Worm (Caenorhabditis elegans): Measurements from ENCODE around the gene F59A6.11.

The F59A6.11 gene

DNA sequence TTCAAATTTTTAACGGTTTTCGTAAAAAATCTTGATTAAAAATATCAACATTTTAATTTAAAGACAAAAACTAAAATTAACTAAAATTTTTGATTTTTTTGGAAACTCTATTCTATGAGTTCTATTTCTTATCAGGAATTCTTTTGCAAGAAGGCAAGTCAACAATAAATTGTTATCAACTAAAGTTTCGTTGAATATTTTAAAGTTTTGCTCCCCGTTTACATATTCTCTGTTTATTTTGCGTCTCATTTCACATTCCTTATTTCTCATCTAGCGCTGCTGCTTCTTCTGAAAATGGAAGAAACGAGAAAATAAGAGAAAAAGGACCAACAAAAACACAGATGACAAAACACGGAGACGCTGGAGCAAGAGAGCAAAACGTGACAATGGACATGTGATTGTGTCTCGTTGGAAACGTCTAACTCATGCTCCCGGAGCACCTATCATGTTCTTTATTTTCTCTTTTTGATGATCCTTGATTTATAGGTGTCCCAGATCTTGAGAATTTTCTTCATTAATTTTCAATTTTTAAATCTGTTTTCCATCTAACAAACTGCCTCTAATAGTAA is 22.0 kb upstream of the F59A6.11 start:
- TF ChIP-seq dao-5 (tag; optimal IDR thresholded peaks at IDR 0.05) (no peak), W03F9.2 (tag; optimal IDR thresholded peaks at IDR 0.05) (no peak), him-1 (tag; optimal IDR thresholded peaks at IDR 0.05) (no peak)

DNA sequence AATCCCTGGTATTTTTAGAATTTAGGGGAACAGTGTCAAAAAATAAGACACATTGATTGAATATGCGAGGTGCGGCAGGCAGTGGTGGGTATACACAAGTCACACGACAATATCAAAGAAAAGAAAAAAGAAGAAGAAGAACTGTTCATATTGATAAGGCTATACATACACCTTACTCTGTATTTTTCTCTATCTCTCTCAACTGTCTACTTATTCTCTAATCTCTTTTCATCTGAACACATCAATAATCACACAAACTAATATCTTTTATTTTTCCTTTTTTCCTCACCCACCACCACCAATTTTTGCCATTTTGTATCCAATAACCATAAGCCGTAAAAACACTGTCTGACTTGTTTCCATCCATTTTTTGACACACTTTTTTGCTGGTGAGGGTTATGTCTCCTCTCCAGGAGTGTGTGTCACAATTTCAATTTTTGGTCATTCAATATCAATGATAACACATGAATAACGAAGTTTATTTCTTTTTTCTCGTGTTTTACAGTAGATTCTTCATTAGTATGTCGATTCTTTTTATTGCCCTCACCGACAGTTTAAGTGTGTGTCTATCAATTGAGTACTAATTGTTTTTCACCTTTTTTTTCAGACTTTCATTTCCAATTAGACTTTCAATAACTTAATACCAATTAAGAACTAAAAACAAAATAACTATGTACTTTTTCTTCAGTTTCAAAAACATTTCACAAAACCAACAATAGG is 21.0 kb upstream of the F59A6.11 start:
- TF ChIP-seq W03F9.2 (tag; optimal IDR thresholded peaks at IDR 0.05) = no peak
- TF ChIP-seq him-1 (tag; optimal IDR thresholded peaks at IDR 0.05) = no peak
- no peak for TF ChIP-seq dao-5 (tag; optimal IDR thresholded peaks at IDR 0.05)

- TF ChIP-seq him-1 (tag; optimal IDR thresholded peaks at IDR 0.05) (no peak), W03F9.2 (tag; optimal IDR thresholded peaks at IDR 0.05) (no peak), dao-5 (tag; optimal IDR thresholded peaks at IDR 0.05) (no peak)
These were observed 20.0 kb upstream of the F59A6.11 start for ce11 chrII:5018578-5018977.

DNA sequence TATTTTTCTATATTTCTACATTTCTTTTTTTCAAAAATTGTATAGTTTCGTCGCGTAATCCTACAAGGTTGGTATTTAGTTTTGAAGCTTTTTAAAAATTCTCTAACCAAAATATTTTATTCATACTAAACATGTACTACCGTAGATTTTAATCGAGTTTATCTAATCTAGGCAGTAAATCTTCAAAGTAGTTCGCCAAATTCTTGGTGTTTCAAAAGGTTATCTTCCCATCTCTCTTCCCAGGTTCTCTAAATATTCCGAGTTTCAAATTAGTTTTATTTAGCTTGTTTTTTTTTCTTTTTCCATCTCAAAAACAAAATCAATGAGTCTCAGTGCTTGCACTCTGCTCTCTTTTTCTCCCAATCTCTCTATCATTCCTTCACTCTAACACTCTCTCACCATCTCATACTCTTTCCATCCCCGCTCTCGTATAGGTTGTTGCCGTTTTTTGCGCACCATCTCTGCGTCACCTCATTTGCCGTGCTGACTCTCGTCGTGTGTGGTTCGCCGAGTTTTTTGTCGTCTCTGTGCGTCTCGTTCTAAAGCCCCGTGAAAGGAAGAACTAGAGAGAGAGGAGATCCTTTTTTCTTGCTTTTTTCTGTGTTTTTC is 18.5 kb upstream of the F59A6.11 start:
- peak; percentile 12 for TF ChIP-seq him-1 (tag; optimal IDR thresholded peaks at IDR 0.05)
- TF ChIP-seq W03F9.2 (tag; optimal IDR thresholded peaks at IDR 0.05) = peak; percentile 45
- no peak for TF ChIP-seq dao-5 (tag; optimal IDR thresholded peaks at IDR 0.05)

DNA sequence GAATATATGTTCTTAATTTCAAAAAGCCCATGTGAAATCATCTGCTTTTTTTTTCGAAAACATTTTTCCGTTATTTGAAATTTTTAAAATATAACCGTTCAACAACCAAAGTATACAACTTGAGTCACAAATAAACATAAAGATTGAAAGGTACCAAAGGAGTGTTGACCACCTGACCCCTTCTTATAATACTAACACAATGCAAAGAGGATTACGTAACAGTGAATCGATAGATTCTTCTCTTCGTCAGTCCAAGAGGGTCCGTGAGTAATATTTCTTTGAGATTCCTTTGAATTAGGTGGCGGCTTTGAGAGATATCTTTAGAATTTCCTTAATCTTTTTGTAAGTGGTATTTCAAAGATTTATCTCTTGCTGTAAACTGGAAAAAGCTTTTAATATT is 17.6 kb upstream of the F59A6.11 start:
- TF ChIP-seq W03F9.2 (tag; optimal IDR thresholded peaks at IDR 0.05) (no peak), dao-5 (tag; optimal IDR thresholded peaks at IDR 0.05) (no peak), him-1 (tag; optimal IDR thresholded peaks at IDR 0.05) (no peak)

ce11 chrII:5014399-5014798 is 15.8 kb upstream of the F59A6.11 start, which contains the start of gene F59A6.2:
TSS of gene F59A6.2 (plus strand) at chrII:5014699.
- TF ChIP-seq W03F9.2 (tag; optimal IDR thresholded peaks at IDR 0.05) (no peak), dao-5 (tag; optimal IDR thresholded peaks at IDR 0.05) (no peak), him-1 (tag; optimal IDR thresholded peaks at IDR 0.05) (no peak)

ce11 chrII:5011978-5012377 is 13.4 kb upstream of the F59A6.11 start, which contains the start of gene F59A6.12:
TSS of gene F59A6.12 (minus strand) at chrII:5012078.
- TF ChIP-seq him-1 (tag; optimal IDR thresholded peaks at IDR 0.05) (no peak), W03F9.2 (tag; optimal IDR thresholded peaks at IDR 0.05) (no peak), dao-5 (tag; optimal IDR thresholded peaks at IDR 0.05) (no peak)

DNA sequence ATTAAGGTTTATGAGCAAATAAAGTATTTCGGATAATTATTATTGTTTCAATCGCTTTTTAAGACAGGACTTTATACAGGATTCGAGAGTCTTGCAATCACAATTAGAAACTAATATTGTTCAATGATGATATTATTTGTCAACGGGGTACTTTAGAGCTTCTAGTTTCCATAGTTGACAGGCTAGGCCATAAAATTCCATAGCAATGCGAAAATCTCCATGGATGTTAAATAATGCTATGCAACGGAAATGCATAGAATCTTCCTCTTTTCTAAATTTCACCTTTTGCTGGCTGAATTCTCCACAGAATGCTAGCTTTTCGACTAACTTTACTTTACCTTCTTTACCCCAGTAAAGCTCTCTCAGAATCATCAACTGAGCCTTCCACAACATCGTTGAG is 9.5 kb upstream of the F59A6.11 start, which contains the start of gene F59A6.3:
Gene F59A6.3 (plus strand): TSS at position 301 of the 400 bp plus-strand sequence.
- TF ChIP-seq W03F9.2 (tag; optimal IDR thresholded peaks at IDR 0.05) (no peak), him-1 (tag; optimal IDR thresholded peaks at IDR 0.05) (no peak), dao-5 (tag; optimal IDR thresholded peaks at IDR 0.05) (no peak)

DNA sequence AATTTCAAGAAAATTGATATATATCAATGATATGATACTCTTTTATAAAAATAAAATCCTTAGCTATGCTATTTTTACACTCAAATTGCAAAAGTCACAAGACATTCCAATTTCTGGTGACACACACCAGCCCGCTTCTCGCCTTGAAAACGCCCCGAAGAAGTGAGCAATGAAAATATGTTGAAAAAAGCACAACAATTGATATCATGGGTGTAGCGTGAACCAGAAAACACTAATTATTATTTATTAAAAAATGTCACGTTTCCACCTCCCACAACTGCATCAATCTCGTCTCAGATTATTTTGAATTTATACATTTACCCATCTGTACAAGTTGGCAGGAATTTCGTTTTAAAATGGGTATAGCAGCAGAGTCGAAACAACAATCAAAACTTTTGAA is 6.2 kb upstream of the F59A6.11 start, which contains the start of gene F59A6.4:
Gene F59A6.4 (plus strand): TSS at position 301 of the 400 bp plus-strand sequence.
- TF ChIP-seq him-1 (tag; optimal IDR thresholded peaks at IDR 0.05) (no peak), dao-5 (tag; optimal IDR thresholded peaks at IDR 0.05) (no peak), W03F9.2 (tag; optimal IDR thresholded peaks at IDR 0.05) (no peak)

DNA sequence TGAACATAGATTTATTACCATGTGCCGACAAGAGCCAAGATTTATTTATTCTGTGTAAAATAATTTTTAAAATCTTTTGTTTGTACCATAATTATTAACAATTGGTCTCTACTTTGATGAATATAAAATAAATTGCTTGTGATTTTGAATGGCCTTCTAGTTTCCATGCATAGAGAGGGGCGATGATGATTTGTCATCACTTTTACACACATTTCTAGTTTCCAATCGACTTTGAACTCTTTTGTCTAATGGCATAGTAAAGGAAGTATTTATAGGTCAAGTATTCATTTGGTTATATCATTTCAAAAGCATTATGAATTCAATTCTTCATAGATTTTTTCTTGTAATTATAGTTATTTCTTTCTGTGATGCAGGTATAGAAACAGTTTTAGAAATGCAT is 5.1 kb upstream of the F59A6.11 start, which contains the start of gene F59A6.10:
Gene F59A6.10 (plus strand): TSS at position 301 of the 400 bp plus-strand sequence.
- TF ChIP-seq dao-5 (tag; optimal IDR thresholded peaks at IDR 0.05) (no peak), him-1 (tag; optimal IDR thresholded peaks at IDR 0.05) (no peak), W03F9.2 (tag; optimal IDR thresholded peaks at IDR 0.05) (no peak)

DNA sequence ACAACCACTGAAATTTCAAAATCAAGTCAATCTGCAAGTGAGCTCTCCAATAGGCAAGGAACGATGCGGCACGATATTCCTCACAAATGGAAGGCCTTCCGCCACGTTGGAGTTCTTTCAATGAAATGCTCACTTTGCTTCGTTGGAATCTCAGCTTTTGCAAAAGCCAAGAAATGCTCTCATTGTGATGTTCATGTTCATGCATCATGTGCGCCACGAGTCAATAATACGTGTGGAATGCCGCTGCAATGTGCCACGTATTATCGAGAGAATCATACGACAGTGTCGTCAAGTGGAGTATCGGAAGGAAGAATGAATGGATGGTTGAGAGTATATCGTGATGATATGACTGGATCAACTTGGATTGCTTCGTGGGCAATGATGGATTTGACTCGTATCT is 3.3 kb upstream of the F59A6.11 start:
- no peak for TF ChIP-seq W03F9.2 (tag; optimal IDR thresholded peaks at IDR 0.05)
- no peak for TF ChIP-seq him-1 (tag; optimal IDR thresholded peaks at IDR 0.05)
- TF ChIP-seq dao-5 (tag; optimal IDR thresholded peaks at IDR 0.05) = no peak

ce11 chrII:4999122-4999521 is 565 bp upstream of the F59A6.11 start, which contains the start of gene citk-2:
TSS of gene citk-2 (plus strand) at chrII:4999520.
- TF ChIP-seq him-1 (tag; optimal IDR thresholded peaks at IDR 0.05) = no peak
- no peak for TF ChIP-seq W03F9.2 (tag; optimal IDR thresholded peaks at IDR 0.05)
- no peak for TF ChIP-seq dao-5 (tag; optimal IDR thresholded peaks at IDR 0.05)

ce11 chrII:4994939-4995338 is 3.6 kb downstream of the F59A6.11 start, which contains the start of gene rnh-1.0:
TSS of gene rnh-1.0 (plus strand) at chrII:4995327.
- TF ChIP-seq dao-5 (tag; optimal IDR thresholded peaks at IDR 0.05) (no peak), him-1 (tag; optimal IDR thresholded peaks at IDR 0.05) (no peak), W03F9.2 (tag; optimal IDR thresholded peaks at IDR 0.05) (no peak)

Data from whole organism, L4/young adult.